Worm (Caenorhabditis elegans) whole organism, L2 larva: Measurements from ENCODE around the gene mdf-1.

Experiments used
- C34F6.9 ChIP-seq: fragments of 150-350 bp; optimal IDR thresholded peaks from 2 replicates; lab custom pipeline; 2014; ENCODE audit warnings: missing biosample characterization, missing genetic modification characterization
- ZK546.5 ChIP-seq: sonication (generic microtip); optimal IDR thresholded peaks from 2 replicates; lab custom pipeline; 2017; ENCODE audit warnings: missing biosample characterization, missing genetic modification characterization
- ama-1 ChIP-seq: fragments of 150-350 bp; optimal IDR thresholded peaks from 2 replicates; lab custom pipeline; 2018; ENCODE audit warnings: inconsistent platforms
- elt-3 ChIP-seq: sonication (generic microtip); optimal IDR thresholded peaks from 2 replicates; lab custom pipeline; 2017; ENCODE audit warnings: missing biosample characterization, missing genetic modification characterization
- lin-39 ChIP-seq: fragments of 150-350 bp; optimal IDR thresholded peaks from 2 replicates; lab custom pipeline; 2014; ENCODE audit warnings: missing biosample characterization, missing genetic modification reagents, missing genetic modification characterization
- mdl-1 ChIP-seq, 2 experiments: fragments of 150-350 bp in 1 of 2; sonication (generic microtip) in 1 of 2; optimal IDR thresholded peaks; 2 replicates each; lab custom pipeline; 2017; ENCODE audit warnings: missing biosample characterization in 2 of 2, missing genetic modification characterization in 2 of 2
- nhr-11 ChIP-seq: fragments of 150-350 bp; optimal IDR thresholded peaks from 2 replicates; lab custom pipeline; 2014; ENCODE audit warnings: missing biosample characterization, missing genetic modification characterization
- nhr-12 ChIP-seq: fragments of 150-350 bp; optimal IDR thresholded peaks from 2 replicates; lab custom pipeline; 2014; ENCODE audit warnings: missing biosample characterization, missing genetic modification characterization
- nhr-237 ChIP-seq: fragments of 150-350 bp; optimal IDR thresholded peaks from 2 replicates; lab custom pipeline; 2014; ENCODE audit warnings: missing biosample characterization, missing genetic modification characterization
- nhr-77 ChIP-seq: fragments of 150-350 bp; optimal IDR thresholded peaks from 2 replicates; lab custom pipeline; 2014; ENCODE audit warnings: missing biosample characterization, missing genetic modification characterization
- peb-1 ChIP-seq: fragments of 150-350 bp; optimal IDR thresholded peaks from 2 replicates; lab custom pipeline; 2014; ENCODE audit warnings: missing biosample characterization, missing genetic modification characterization
- skn-1 ChIP-seq: sonication (generic microtip); optimal IDR thresholded peaks from 2 replicates; lab custom pipeline; 2017; ENCODE audit warnings: missing biosample characterization, missing genetic modification characterization
- snpc-4 ChIP-seq: fragments of 150-350 bp; optimal IDR thresholded peaks from 2 replicates; lab custom pipeline; 2014; ENCODE audit warnings: missing biosample characterization, missing genetic modification characterization
- ztf-11 ChIP-seq: sonication (generic microtip); optimal IDR thresholded peaks from 2 replicates; lab custom pipeline; 2017; ENCODE audit warnings: missing biosample characterization, missing genetic modification characterization

DNA sequence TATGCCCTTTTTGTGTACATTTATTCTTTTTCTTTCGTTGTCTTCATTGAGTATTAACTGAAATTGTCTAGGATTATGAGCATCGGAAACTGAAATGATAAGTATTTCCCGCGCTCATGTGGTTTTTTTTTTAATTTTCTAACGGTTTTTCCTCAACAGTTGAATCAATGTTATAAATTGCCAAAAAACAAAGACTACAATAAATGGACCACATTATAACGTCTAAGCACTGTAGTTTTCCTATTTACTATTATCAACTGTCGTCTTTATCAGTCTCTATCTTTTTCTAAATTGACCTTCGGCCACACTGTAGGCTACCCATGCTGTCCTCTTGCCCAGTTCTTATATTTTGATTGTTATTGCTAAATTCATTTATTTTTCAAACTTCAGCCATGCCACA is 36.3 kb downstream of the mdf-1 start, which contains the start of gene acs-14:
- TF ChIP-seq skn-1 (tag; lab: Kevin White, UChicago) (no peak), C34F6.9 (tag; lab: Kevin White, UChicago) (no peak), mdl-1 (tag; optimal IDR thresholded peaks at IDR 0.05; lab: Kevin White, UChicago) (no peak), nhr-11 (tag; lab: Kevin White, UChicago) (no peak), nhr-237 (tag; lab: Kevin White, UChicago) (no peak), lin-39 (tag; lab: Kevin White, UChicago) (no peak), ztf-11 (tag; lab: Kevin White, UChicago) (no peak), nhr-12 (tag; lab: Kevin White, UChicago) (no peak), elt-3 (tag; lab: Kevin White, UChicago) (no peak), ama-1 (lab: Kevin White, UChicago) (no peak), ZK546.5 (tag; lab: Kevin White, UChicago) (no peak), snpc-4 (tag; lab: Kevin White, UChicago) (no peak), peb-1 (tag; lab: Kevin White, UChicago) (no peak), nhr-77 (tag; lab: Kevin White, UChicago) (no peak)
